Fruit fly (Drosophila melanogaster) whole organism, embryonic: Measurements from ENCODE around the gene CG4382.

Experiments
- Abd-B ChIP-seq: fragments of 200-800 bp; sonication (Bioruptor generic); optimal IDR thresholded peaks from 2 replicates; lab custom pipeline; 2018; ENCODE audit warnings: missing biosample characterization, mild to moderate bottlenecking, missing genetic modification characterization, moderate library complexity
- Bteb2 ChIP-seq: fragments of 200-800 bp; sonication (Bioruptor generic); optimal IDR thresholded peaks from 2 replicates; lab custom pipeline; 2016; ENCODE audit warnings: missing biosample characterization, missing genetic modification characterization
- CG10147 ChIP-seq: fragments of 200-800 bp; sonication (Bioruptor generic); optimal IDR thresholded peaks from 2 replicates; lab custom pipeline; 2019; ENCODE audit warnings: missing biosample characterization, mild to moderate bottlenecking, missing genetic modification characterization, moderate library complexity
- CG11504 ChIP-seq: fragments of 200-800 bp; sonication (Bioruptor generic); optimal IDR thresholded peaks from 3 replicates; lab custom pipeline; 2019; ENCODE audit warnings: missing biosample characterization, mild to moderate bottlenecking, missing genetic modification characterization, moderate library complexity
- CG12744 ChIP-seq: fragments of 200-800 bp; sonication (Bioruptor generic); optimal IDR thresholded peaks from 2 replicates; lab custom pipeline; 2016; ENCODE audit warnings: missing biosample characterization, missing genetic modification characterization
- CG13894 ChIP-seq: fragments of 200-800 bp; sonication (Bioruptor generic); optimal IDR thresholded peaks from 3 replicates; lab custom pipeline; 2018; ENCODE audit warnings: missing biosample characterization, mild to moderate bottlenecking, missing genetic modification characterization, moderate library complexity
- CG14050 ChIP-seq: fragments of 200-800 bp; sonication (Bioruptor generic); IDR thresholded peaks from 3 replicates; pipeline ENCODE4 v1.3.6; 2022; ENCODE audit warnings: missing biosample characterization, missing genetic modification characterization
- CG15073 ChIP-seq: fragments of 200-800 bp; sonication (Bioruptor generic); optimal IDR thresholded peaks from 2 replicates; lab custom pipeline; 2016; ENCODE audit warnings: missing biosample characterization, missing genetic modification characterization
- CG15479 ChIP-seq: fragments of 200-800 bp; sonication (Bioruptor generic); optimal IDR thresholded peaks from 3 replicates; lab custom pipeline; 2019; ENCODE audit warnings: missing biosample characterization, mild to moderate bottlenecking, missing genetic modification characterization, moderate library complexity
- CG1602 ChIP-seq: fragments of 200-800 bp; sonication (Bioruptor generic); optimal IDR thresholded peaks from 3 replicates; lab custom pipeline; 2016; ENCODE audit warnings: missing biosample characterization, missing genetic modification characterization
- CG17912 ChIP-seq: fragments of 200-800 bp; sonication (Bioruptor generic); optimal IDR thresholded peaks from 2 replicates; lab custom pipeline; 2018; ENCODE audit warnings: missing biosample characterization, mild to moderate bottlenecking, missing genetic modification characterization
- CG18011 ChIP-seq: fragments of 200-800 bp; sonication (Bioruptor generic); optimal IDR thresholded peaks from 2 replicates; lab custom pipeline; 2017; ENCODE audit warnings: missing biosample characterization, missing genetic modification characterization, mild to moderate bottlenecking, moderate library complexity, missing genotype
- CG18764 ChIP-seq: fragments of 200-800 bp; sonication (Bioruptor generic); optimal IDR thresholded peaks from 3 replicates; lab custom pipeline; 2016; ENCODE audit warnings: missing biosample characterization, missing genetic modification characterization
- CG2116 ChIP-seq: fragments of 200-800 bp; sonication (Bioruptor generic); optimal IDR thresholded peaks from 3 replicates; lab custom pipeline; 2018; ENCODE audit warnings: missing biosample characterization, mild to moderate bottlenecking, missing genetic modification characterization
- CG2712 ChIP-seq: fragments of 200-800 bp; optimal IDR thresholded peaks from 3 replicates; lab custom pipeline; 2019; ENCODE audit warnings: missing biosample characterization, mild to moderate bottlenecking, missing genetic modification characterization, moderate library complexity
- CG32772 ChIP-seq: fragments of 200-800 bp; sonication (Bioruptor generic); IDR thresholded peaks from 2 replicates; pipeline ENCODE4 v1.3.6; 2022; ENCODE audit warnings: missing biosample characterization, missing genetic modification characterization
- CG33213 ChIP-seq: fragments of 200-800 bp; sonication (Bioruptor generic); optimal IDR thresholded peaks from 3 replicates; lab custom pipeline; 2016; ENCODE audit warnings: missing biosample characterization, missing genetic modification characterization
- CG42726 ChIP-seq: fragments of 200-800 bp; sonication (Bioruptor generic); IDR thresholded peaks from 2 replicates; pipeline ENCODE4 v1.3.6; 2022; ENCODE audit warnings: missing biosample characterization, missing genetic modification characterization; ENCODE audit not compliant: partially characterized antibody
- CG4282 ChIP-seq: fragments of 200-800 bp; sonication (Bioruptor generic); optimal IDR thresholded peaks from 2 replicates; lab custom pipeline; 2016; ENCODE audit warnings: missing biosample characterization, missing genetic modification characterization
- CG8281 ChIP-seq: fragments of 200-800 bp; sonication (Bioruptor generic); optimal IDR thresholded peaks from 2 replicates; lab custom pipeline; 2018; ENCODE audit warnings: missing biosample characterization, mild to moderate bottlenecking, missing genetic modification characterization, moderate library complexity
- CkIIα-i1 ChIP-seq: fragments of 200-800 bp; sonication (Bioruptor generic); IDR thresholded peaks from 2 replicates; pipeline ENCODE4 v1.3.6; 2022; ENCODE audit warnings: missing biosample characterization, missing genetic modification characterization
- Dad ChIP-seq: fragments of 200-800 bp; sonication (Bioruptor generic); optimal IDR thresholded peaks from 3 replicates; lab custom pipeline; 2016; ENCODE audit warnings: missing biosample characterization, missing genetic modification characterization
- Doc2 ChIP-seq: fragments of 200-800 bp; sonication (Bioruptor generic); IDR thresholded peaks from 2 replicates; pipeline ENCODE4 v1.3.6; 2022; ENCODE audit warnings: missing biosample characterization, missing genetic modification characterization
- Doc3 ChIP-seq: fragments of 200-800 bp; sonication (Bioruptor generic); IDR thresholded peaks from 3 replicates; pipeline ENCODE4 v1.3.6; 2022; ENCODE audit warnings: missing biosample characterization, missing genetic modification characterization; ENCODE audit not compliant: partially characterized antibody
- HmgZ ChIP-seq: fragments of 200-800 bp; sonication (Bioruptor generic); optimal IDR thresholded peaks from 2 replicates; lab custom pipeline; 2018; ENCODE audit warnings: missing biosample characterization, mild to moderate bottlenecking, missing genetic modification characterization
- Lhr ChIP-seq: fragments of 200-800 bp; sonication (Bioruptor generic); optimal IDR thresholded peaks from 3 replicates; lab custom pipeline; 2017; ENCODE audit warnings: mild to moderate bottlenecking, missing biosample characterization, missing genetic modification reagents, missing genetic modification characterization
- Oli ChIP-seq: fragments of 200-800 bp; sonication (Bioruptor generic); optimal IDR thresholded peaks from 2 replicates; lab custom pipeline; 2018; ENCODE audit warnings: missing biosample characterization, mild to moderate bottlenecking, missing genetic modification characterization, moderate library complexity
- Poxn ChIP-seq: fragments of 200-800 bp; sonication (Bioruptor generic); IDR thresholded peaks from 2 replicates; pipeline ENCODE4 v1.3.6; 2022; ENCODE audit warnings: missing biosample characterization, missing genetic modification characterization
- Ravus ChIP-seq: fragments of 200-800 bp; sonication (Bioruptor generic); IDR thresholded peaks from 2 replicates; pipeline ENCODE4 v1.3.6; 2022; ENCODE audit warnings: missing biosample characterization, missing genetic modification characterization
- Ssrp ChIP-seq: fragments of 200-800 bp; sonication (Bioruptor generic); optimal IDR thresholded peaks from 2 replicates; lab custom pipeline; 2018; ENCODE audit warnings: missing biosample characterization, mild to moderate bottlenecking, missing genetic modification characterization, moderate library complexity
- Vsx1 ChIP-seq: fragments of 200-800 bp; sonication (Bioruptor generic); optimal IDR thresholded peaks from 2 replicates; lab custom pipeline; 2017; ENCODE audit warnings: missing biosample characterization, mild to moderate bottlenecking, missing genetic modification characterization, missing genetic modification reagents
- Xbp1 ChIP-seq: fragments of 200-800 bp; sonication (Bioruptor generic); optimal IDR thresholded peaks from 3 replicates; lab custom pipeline; 2016; ENCODE audit warnings: missing biosample characterization, mild to moderate bottlenecking, missing genetic modification characterization
- bcd ChIP-seq: fragments of 200-800 bp; sonication (Bioruptor generic); optimal IDR thresholded peaks from 2 replicates; lab custom pipeline; 2017; ENCODE audit warnings: missing biosample characterization, mild to moderate bottlenecking, missing genetic modification characterization
- eyg ChIP-seq: fragments of 200-800 bp; sonication (Bioruptor generic); optimal IDR thresholded peaks from 3 replicates; lab custom pipeline; 2016; ENCODE audit warnings: missing biosample characterization, missing genetic modification characterization
- gsb-n ChIP-seq: fragments of 200-800 bp; sonication (Bioruptor generic); optimal IDR thresholded peaks from 3 replicates; lab custom pipeline; 2018; ENCODE audit warnings: missing biosample characterization, mild to moderate bottlenecking, missing genetic modification characterization
- klu ChIP-seq: fragments of 200-800 bp; sonication (Bioruptor generic); IDR thresholded peaks from 2 replicates; pipeline ENCODE4 v1.3.6; 2022; ENCODE audit warnings: missing biosample characterization, missing genetic modification characterization
- kni ChIP-seq: fragments of 200-800 bp; sonication (Bioruptor generic); optimal IDR thresholded peaks from 3 replicates; lab custom pipeline; 2017; ENCODE audit warnings: mild to moderate bottlenecking, missing biosample characterization, missing genetic modification reagents, missing genetic modification characterization
- lov ChIP-seq, 2 experiments: fragments of 200-800 bp in 1 of 2; fragments of >200 bp in 1 of 2; sonication (Bioruptor generic) in 1 of 2; IDR thresholded peaks in 1 of 2; optimal IDR thresholded peaks in 1 of 2; 2 replicates in 1 of 2; 3 replicates in 1 of 2; pipeline versions ENCODE4 v1.3.6 to Lab custom; 2017 to 2022; ENCODE audit warnings: missing biosample characterization in 1 of 2, missing genetic modification characterization in 1 of 2
- mirr ChIP-seq: fragments of 200-800 bp; sonication (Bioruptor generic); optimal IDR thresholded peaks from 3 replicates; lab custom pipeline; 2018; ENCODE audit warnings: missing biosample characterization, mild to moderate bottlenecking, missing genetic modification characterization
- org-1 ChIP-seq: fragments of 200-800 bp; sonication (Bioruptor generic); optimal IDR thresholded peaks from 2 replicates; lab custom pipeline; 2017; ENCODE audit warnings: missing biosample characterization, missing genetic modification characterization
- pum ChIP-seq: fragments of 200-800 bp; sonication (Bioruptor generic); optimal IDR thresholded peaks from 2 replicates; lab custom pipeline; 2016; ENCODE audit warnings: missing biosample characterization, missing genetic modification characterization
- rib ChIP-seq: fragments of 200-800 bp; sonication (Bioruptor generic); IDR thresholded peaks from 2 replicates; pipeline ENCODE4 v1.3.6; 2022; ENCODE audit warnings: missing biosample characterization, missing genetic modification characterization
- slou ChIP-seq: fragments of 200-800 bp; sonication (Bioruptor generic); optimal IDR thresholded peaks from 3 replicates; lab custom pipeline; 2016; ENCODE audit warnings: missing biosample characterization, missing genetic modification characterization
- sr ChIP-seq: fragments of 200-800 bp; sonication (Bioruptor generic); IDR thresholded peaks from 3 replicates; pipeline ENCODE4 v1.3.6; 2022; ENCODE audit warnings: missing biosample characterization, missing genetic modification characterization
- stwl ChIP-seq: fragments of 200-800 bp; sonication (Bioruptor generic); optimal IDR thresholded peaks from 3 replicates; lab custom pipeline; 2018; ENCODE audit warnings: missing biosample characterization, mild to moderate bottlenecking, missing genetic modification characterization, moderate library complexity
- tx ChIP-seq: fragments of 200-800 bp; sonication (Bioruptor generic); optimal IDR thresholded peaks from 2 replicates; lab custom pipeline; 2016; ENCODE audit warnings: missing biosample characterization, missing genetic modification characterization
- unpg ChIP-seq: fragments of 200-800 bp; sonication (Bioruptor generic); optimal IDR thresholded peaks from 3 replicates; lab custom pipeline; 2018; ENCODE audit warnings: missing biosample characterization, mild to moderate bottlenecking, missing genetic modification characterization, moderate library complexity
- wek ChIP-seq: fragments of 200-800 bp; sonication (Bioruptor generic); optimal IDR thresholded peaks from 3 replicates; lab custom pipeline; 2018; ENCODE audit warnings: missing biosample characterization, mild to moderate bottlenecking, missing genetic modification characterization, moderate library complexity
- zfh1 ChIP-seq: fragments of 200-800 bp; sonication (Bioruptor generic); IDR thresholded peaks from 3 replicates; pipeline ENCODE4 v1.3.6; 2022; ENCODE audit warnings: missing biosample characterization, missing genetic modification characterization
- zfh2 ChIP-seq: fragments of 200-800 bp; sonication (Bioruptor generic); optimal IDR thresholded peaks from 2 replicates; lab custom pipeline; 2016; ENCODE audit warnings: missing biosample characterization, missing genetic modification characterization

The CG4382 gene

DNA sequence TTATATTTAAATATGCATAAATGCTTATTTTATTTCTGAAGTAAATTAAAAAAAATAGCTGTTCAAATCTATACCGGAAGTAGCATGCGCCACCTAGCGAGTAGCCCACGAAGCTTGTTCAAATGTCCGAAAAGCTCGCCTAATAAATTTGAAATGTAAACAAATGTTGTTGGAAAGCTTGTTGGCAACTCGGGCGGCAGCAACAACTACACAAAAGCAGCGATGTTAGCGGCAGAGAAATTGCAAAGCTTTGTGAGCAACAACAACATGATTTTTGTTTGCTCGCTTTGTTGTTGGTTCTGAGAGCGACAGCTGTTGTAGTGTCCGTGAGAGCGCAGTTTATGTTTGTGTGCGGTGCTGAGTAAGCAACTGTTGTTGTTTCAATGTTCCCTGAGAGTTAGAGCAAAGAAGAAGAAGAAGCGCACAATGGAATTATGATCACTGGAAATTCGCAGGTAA, 33.2 kb downstream of the CG4382 start (continued):
- TF ChIP-seq Dad: peak; percentile 96
- TF ChIP-seq Oli: peak; percentile 94
- peak; percentile 83 for TF ChIP-seq zfh2 (GFP tag; lab: Kevin White, UChicago)
- TF ChIP-seq Poxn (GFP tag; lab: Robert Waterston, UW): peak; percentile 72; the same call in 1 of the 2 replicates
- peak; percentile 95 for TF ChIP-seq zfh1
- TF ChIP-seq Bteb2: peak; percentile 96
- TF ChIP-seq tx (GFP tag; lab: Kevin White, UChicago): peak; percentile 77
- peak; percentile 100 for TF ChIP-seq mirr
- peak; percentile 95 for TF ChIP-seq CG14050 (GFP tag; lab: Robert Waterston, UW)
- TF ChIP-seq Ravus (GFP tag; lab: Robert Waterston, UW): peak; percentile 68
- peak; percentile 69 for TF ChIP-seq stwl
- peak; percentile 94 for TF ChIP-seq CG2116 (GFP tag; lab: Kevin White, UChicago)
- no peak for TF ChIP-seq CG42726 (GFP tag; lab: Robert Waterston, UW)
- peak; percentile 89 for TF ChIP-seq CG32772
- peak; percentile 82 for TF ChIP-seq CG1602 (GFP tag; lab: Kevin White, UChicago)
- TF ChIP-seq sr (GFP tag; lab: Robert Waterston, UW): peak; percentile 99
- peak; percentile 73 for TF ChIP-seq pum (GFP tag; lab: Kevin White, UChicago)
- TF ChIP-seq kni: peak; percentile 98
- peak; percentile 99 for TF ChIP-seq CG33213
- peak; percentile 82; the same call in 1 of the 2 replicates for TF ChIP-seq CkIIα-i1 (GFP tag; lab: Robert Waterston, UW)
- TF ChIP-seq Xbp1: peak; percentile 96
- peak; percentile 99 for TF ChIP-seq Vsx1 (GFP tag; lab: Kevin White, UChicago)
- peak; percentile 61; the same call in 1 of the 2 replicates for TF ChIP-seq Doc2
- TF ChIP-seq lov (optimal IDR thresholded peaks at IDR 0.05; lab: Kevin White, UChicago): no peak
- peak; percentile 97 for TF ChIP-seq lov (GFP tag; IDR thresholded peaks at IDR 0.05; lab: Robert Waterston, UW)
- TF ChIP-seq eyg (GFP tag; lab: Kevin White, UChicago): peak; percentile 95
- TF ChIP-seq CG15073 (GFP tag; lab: Kevin White, UChicago): peak; percentile 65
- peak; percentile 97 for TF ChIP-seq gsb-n (tag; lab: Kevin White, UChicago)
- TF ChIP-seq Abd-B (GFP tag; lab: Kevin White, UChicago): peak; percentile 78
- peak; percentile 87 for TF ChIP-seq rib (GFP tag; lab: Robert Waterston, UW)
- peak; percentile 99 for TF ChIP-seq wek (GFP tag; lab: Kevin White, UChicago)
- TF ChIP-seq Lhr: peak; percentile 97
- TF ChIP-seq slou (GFP tag; lab: Kevin White, UChicago): peak; percentile 97
- TF ChIP-seq CG17912: peak; percentile 100
- peak; percentile 84 for TF ChIP-seq Ssrp (tag; lab: Kevin White, UChicago)
- TF ChIP-seq HmgZ (tag; lab: Kevin White, UChicago): peak; percentile 98
- peak; percentile 92 for TF ChIP-seq CG18011 (GFP tag; lab: Kevin White, UChicago)
- peak; percentile 98 for TF ChIP-seq CG10147 (GFP tag; lab: Kevin White, UChicago)
- TF ChIP-seq CG4282 (GFP tag; lab: Kevin White, UChicago): peak; percentile 82
- TF ChIP-seq CG8281 (tag; lab: Kevin White, UChicago): peak; percentile 91
- TF ChIP-seq bcd (GFP tag; lab: Kevin White, UChicago): peak; percentile 99
- peak; percentile 98 for TF ChIP-seq unpg (GFP tag; lab: Kevin White, UChicago)
- TF ChIP-seq CG13894 (tag; lab: Kevin White, UChicago): peak; percentile 97
- peak; percentile 95 for TF ChIP-seq CG12744 (GFP tag; lab: Kevin White, UChicago)
- peak; percentile 22 for TF ChIP-seq CG15479 (GFP tag; lab: Kevin White, UChicago)
- TF ChIP-seq CG11504 (tag; lab: Kevin White, UChicago): peak; percentile 95
- TF ChIP-seq org-1 (GFP tag; lab: Kevin White, UChicago): peak; percentile 98
- TF ChIP-seq CG18764: peak; percentile 96
- TF ChIP-seq klu (GFP tag; lab: Robert Waterston, UW): peak; percentile 49
- TF ChIP-seq CG2712: peak; percentile 93
- no peak for TF ChIP-seq Doc3
